Fruit fly (Drosophila melanogaster) whole organism, embryonic: ENCODE data around the gene CG6481.
A peak's percentile ranks its signal among the peaks of the same experiment; 100 is the strongest.

Source experiments
- BEAF-32 ChIP-seq: fragments of 200-800 bp; sonication (Bioruptor generic); optimal IDR thresholded peaks from 3 replicates; lab custom pipeline; 2017; ENCODE audit warnings: missing biosample characterization, missing genetic modification characterization, mild to moderate bottlenecking, moderate library complexity, missing genetic modification reagents
- Bgb ChIP-seq: fragments of 200-800 bp; sonication (Bioruptor generic); IDR thresholded peaks from 2 replicates; pipeline ENCODE4 v1.3.6; 2022; ENCODE audit warnings: missing biosample characterization, missing genetic modification characterization; ENCODE audit not compliant: partially characterized antibody
- CG10654 ChIP-seq: fragments of 200-800 bp; sonication (Bioruptor generic); optimal IDR thresholded peaks from 2 replicates; lab custom pipeline; 2016; ENCODE audit warnings: missing biosample characterization, missing genetic modification characterization
- CG11093 ChIP-seq: fragments of 200-800 bp; sonication (Bioruptor generic); IDR thresholded peaks from 3 replicates; pipeline ENCODE4 v1.3.6; 2022; ENCODE audit warnings: missing biosample characterization, missing genetic modification characterization
- CG11560 ChIP-seq: fragments of 200-800 bp; sonication (Bioruptor generic); IDR thresholded peaks from 3 replicates; pipeline ENCODE4 v1.3.6; 2022; ENCODE audit warnings: missing biosample characterization, missing genetic modification characterization
- CG12744 ChIP-seq: fragments of 200-800 bp; sonication (Bioruptor generic); optimal IDR thresholded peaks from 2 replicates; lab custom pipeline; 2016; ENCODE audit warnings: missing biosample characterization, missing genetic modification characterization
- CG12769 ChIP-seq: fragments of 200-800 bp; sonication (Bioruptor generic); optimal IDR thresholded peaks from 2 replicates; lab custom pipeline; 2019; ENCODE audit warnings: missing biosample characterization, mild to moderate bottlenecking, missing genetic modification characterization, moderate library complexity
- CG13287 ChIP-seq: fragments of 200-800 bp; sonication (Bioruptor generic); IDR thresholded peaks from 2 replicates; pipeline ENCODE4 v1.3.6; 2022; ENCODE audit warnings: missing biosample characterization, missing genetic modification characterization; ENCODE audit not compliant: partially characterized antibody
- CG14667 ChIP-seq: fragments of 200-800 bp; sonication (Bioruptor generic); IDR thresholded peaks from 2 replicates; pipeline ENCODE4 v1.3.6; 2022; ENCODE audit warnings: missing biosample characterization, missing genetic modification characterization
- CG15011 ChIP-seq: fragments of 200-800 bp; sonication (Bioruptor generic); optimal IDR thresholded peaks from 3 replicates; lab custom pipeline; 2018; ENCODE audit warnings: missing biosample characterization, mild to moderate bottlenecking, missing genetic modification characterization
- CG16863 ChIP-seq: fragments of 200-800 bp; sonication (Bioruptor generic); optimal IDR thresholded peaks from 3 replicates; lab custom pipeline; 2016; ENCODE audit warnings: missing biosample characterization, missing genetic modification characterization
- CG17361 ChIP-seq: fragments of 200-800 bp; sonication (Bioruptor generic); IDR thresholded peaks from 3 replicates; pipeline ENCODE4 v1.3.6; 2022; ENCODE audit warnings: missing biosample characterization, missing genetic modification characterization
- CG31365 ChIP-seq: fragments of 200-800 bp; sonication (Bioruptor generic); optimal IDR thresholded peaks from 2 replicates; lab custom pipeline; 2018; ENCODE audit warnings: missing biosample characterization, mild to moderate bottlenecking, missing genetic modification characterization
- CG31388 ChIP-seq: fragments of 200-800 bp; sonication (Bioruptor generic); optimal IDR thresholded peaks from 2 replicates; lab custom pipeline; 2016; ENCODE audit warnings: missing biosample characterization, missing genetic modification characterization
- CG34422 ChIP-seq: fragments of 200-800 bp; sonication (Bioruptor generic); IDR thresholded peaks from 3 replicates; pipeline ENCODE4 v1.3.6; 2022; ENCODE audit warnings: missing biosample characterization, missing genetic modification characterization
- CG3995 ChIP-seq: fragments of 200-800 bp; sonication (Bioruptor generic); optimal IDR thresholded peaks from 3 replicates; lab custom pipeline; 2016; ENCODE audit warnings: missing biosample characterization, missing genetic modification characterization
- CG9609 ChIP-seq: fragments of 200-800 bp; sonication (Bioruptor generic); optimal IDR thresholded peaks from 3 replicates; lab custom pipeline; 2016; ENCODE audit warnings: missing biosample characterization, missing genetic modification characterization
- Drgx ChIP-seq: fragments of 200-800 bp; sonication (Bioruptor generic); IDR thresholded peaks from 2 replicates; pipeline ENCODE4 v1.3.6; 2022; ENCODE audit warnings: missing biosample characterization, missing genetic modification characterization
- Mad ChIP-seq: fragments of 200-800 bp; sonication (Bioruptor generic); optimal IDR thresholded peaks from 2 replicates; lab custom pipeline; 2016; ENCODE audit warnings: missing biosample characterization, missing genetic modification characterization
- NFAT ChIP-seq: fragments of 200-800 bp; sonication (Bioruptor generic); IDR thresholded peaks from 2 replicates; pipeline ENCODE4 v1.3.6; 2022; ENCODE audit warnings: missing biosample characterization, missing genetic modification characterization
- Opbp ChIP-seq: fragments of 200-800 bp; sonication (Bioruptor generic); IDR thresholded peaks from 3 replicates; pipeline ENCODE4 v1.3.6; 2022; ENCODE audit warnings: missing biosample characterization, missing genetic modification characterization; ENCODE audit not compliant: partially characterized antibody
- PHDP ChIP-seq: fragments of 200-800 bp; sonication (Bioruptor generic); optimal IDR thresholded peaks from 3 replicates; lab custom pipeline; 2018; ENCODE audit warnings: missing biosample characterization, mild to moderate bottlenecking, missing genetic modification characterization, moderate library complexity
- Ptx1 ChIP-seq: fragments of 200-800 bp; sonication (Bioruptor generic); IDR thresholded peaks from 2 replicates; pipeline ENCODE4 v1.3.6; 2022; ENCODE audit warnings: missing biosample characterization, missing genetic modification characterization
- Sry-δ ChIP-seq: fragments of 200-800 bp; sonication (Bioruptor generic); optimal IDR thresholded peaks from 2 replicates; lab custom pipeline; 2016; ENCODE audit warnings: missing biosample characterization, missing genetic modification characterization
- Xbp1 ChIP-seq: fragments of 200-800 bp; sonication (Bioruptor generic); optimal IDR thresholded peaks from 3 replicates; lab custom pipeline; 2016; ENCODE audit warnings: missing biosample characterization, mild to moderate bottlenecking, missing genetic modification characterization
- YL-1 ChIP-seq: fragments of 200-800 bp; sonication (Bioruptor generic); optimal IDR thresholded peaks from 3 replicates; lab custom pipeline; 2017; ENCODE audit warnings: missing biosample characterization, mild to moderate bottlenecking, missing genetic modification characterization
- ac ChIP-seq: fragments of 200-800 bp; sonication (Bioruptor generic); optimal IDR thresholded peaks from 3 replicates; lab custom pipeline; 2017; ENCODE audit warnings: missing biosample characterization, mild to moderate bottlenecking, missing genetic modification characterization
- al ChIP-seq: fragments of 200-800 bp; sonication (Bioruptor generic); IDR thresholded peaks from 2 replicates; pipeline ENCODE4 v1.3.6; 2022; ENCODE audit warnings: missing biosample characterization, missing genetic modification characterization
- ash1 ChIP-seq: fragments of 200-800 bp; sonication (Bioruptor generic); optimal IDR thresholded peaks from 2 replicates; lab custom pipeline; 2018; ENCODE audit warnings: missing biosample characterization, mild to moderate bottlenecking, missing genetic modification characterization
- bcd ChIP-seq: fragments of 200-800 bp; sonication (Bioruptor generic); optimal IDR thresholded peaks from 2 replicates; lab custom pipeline; 2017; ENCODE audit warnings: missing biosample characterization, mild to moderate bottlenecking, missing genetic modification characterization
- br ChIP-seq: fragments of >200 bp; optimal IDR thresholded peaks from 2 replicates; lab custom pipeline; 2017
- chm ChIP-seq: fragments of 200-800 bp; sonication (Bioruptor generic); IDR thresholded peaks from 2 replicates; pipeline ENCODE4 v1.3.6; 2022; ENCODE audit warnings: missing biosample characterization, missing genetic modification characterization
- corto ChIP-seq: fragments of 200-800 bp; sonication (Bioruptor generic); optimal IDR thresholded peaks from 2 replicates; lab custom pipeline; 2016; ENCODE audit warnings: missing biosample characterization, mild to moderate bottlenecking, missing genetic modification characterization, moderate library complexity
- crol ChIP-seq: fragments of 200-800 bp; sonication (Bioruptor generic); IDR thresholded peaks from 2 replicates; pipeline ENCODE4 v1.3.6; 2022; ENCODE audit warnings: missing biosample characterization, missing genetic modification characterization
- eve ChIP-seq, 2 experiments: fragments of >200 bp; optimal IDR thresholded peaks; 2 replicates each; lab custom pipeline; 2017; ENCODE audit warnings: missing biosample characterization in 2 of 2, missing genetic modification characterization in 2 of 2
- eyg ChIP-seq: fragments of 200-800 bp; sonication (Bioruptor generic); optimal IDR thresholded peaks from 3 replicates; lab custom pipeline; 2016; ENCODE audit warnings: missing biosample characterization, missing genetic modification characterization
- ftz-f1 ChIP-seq: fragments of 200-800 bp; sonication (Bioruptor generic); optimal IDR thresholded peaks from 2 replicates; lab custom pipeline; 2016; ENCODE audit warnings: missing biosample characterization, missing genetic modification characterization
- fu2 ChIP-seq: fragments of 200-800 bp; sonication (Bioruptor generic); optimal IDR thresholded peaks from 2 replicates; lab custom pipeline; 2016; ENCODE audit warnings: missing biosample characterization, missing genetic modification characterization
- gro ChIP-seq: fragments of 200-800 bp; sonication (Bioruptor generic); optimal IDR thresholded peaks from 2 replicates; lab custom pipeline; 2016; ENCODE audit warnings: missing biosample characterization, missing genetic modification characterization
- nau ChIP-seq: fragments of 200-800 bp; sonication (Bioruptor generic); optimal IDR thresholded peaks from 3 replicates; lab custom pipeline; 2017; ENCODE audit warnings: missing biosample characterization, mild to moderate bottlenecking, missing genetic modification characterization, missing genetic modification reagents
- pita ChIP-seq: fragments of 200-800 bp; sonication (Bioruptor generic); optimal IDR thresholded peaks from 2 replicates; lab custom pipeline; 2017; ENCODE audit warnings: missing biosample characterization, mild to moderate bottlenecking, missing genetic modification characterization
- pzg ChIP-seq: fragments of 200-800 bp; sonication (Bioruptor generic); optimal IDR thresholded peaks from 3 replicates; lab custom pipeline; 2018; ENCODE audit warnings: missing biosample characterization, mild to moderate bottlenecking, missing genetic modification characterization, moderate library complexity
- run ChIP-seq: fragments of 200-800 bp; sonication (Bioruptor generic); optimal IDR thresholded peaks from 3 replicates; lab custom pipeline; 2018; ENCODE audit warnings: missing biosample characterization, mild to moderate bottlenecking, missing genetic modification characterization
- sens-2 ChIP-seq: fragments of 200-800 bp; sonication (Bioruptor generic); IDR thresholded peaks from 2 replicates; pipeline ENCODE4 v1.3.6; 2022; ENCODE audit warnings: missing biosample characterization, missing genetic modification characterization
- sna ChIP-seq: fragments of 200-800 bp; sonication (Bioruptor generic); IDR thresholded peaks from 2 replicates; pipeline ENCODE4 v1.3.6; 2022; ENCODE audit warnings: missing biosample characterization, missing genetic modification characterization; ENCODE audit not compliant: partially characterized antibody
- sr ChIP-seq: fragments of 200-800 bp; sonication (Bioruptor generic); IDR thresholded peaks from 3 replicates; pipeline ENCODE4 v1.3.6; 2022; ENCODE audit warnings: missing biosample characterization, missing genetic modification characterization
- vvl ChIP-seq: fragments of 200-800 bp; sonication (Bioruptor generic); IDR thresholded peaks from 2 replicates; pipeline ENCODE4 v1.3.6; 2022; ENCODE audit warnings: missing biosample characterization, missing genetic modification characterization
- wor ChIP-seq: fragments of 200-800 bp; sonication (Bioruptor generic); IDR thresholded peaks from 2 replicates; pipeline ENCODE4 v1.3.6; 2022; ENCODE audit warnings: missing biosample characterization, missing genetic modification characterization
- zf30C ChIP-seq: fragments of 200-800 bp; sonication (Bioruptor generic); optimal IDR thresholded peaks from 3 replicates; lab custom pipeline; 2018; ENCODE audit warnings: missing biosample characterization, mild to moderate bottlenecking, missing genetic modification characterization

Gene CG6481

DNA sequence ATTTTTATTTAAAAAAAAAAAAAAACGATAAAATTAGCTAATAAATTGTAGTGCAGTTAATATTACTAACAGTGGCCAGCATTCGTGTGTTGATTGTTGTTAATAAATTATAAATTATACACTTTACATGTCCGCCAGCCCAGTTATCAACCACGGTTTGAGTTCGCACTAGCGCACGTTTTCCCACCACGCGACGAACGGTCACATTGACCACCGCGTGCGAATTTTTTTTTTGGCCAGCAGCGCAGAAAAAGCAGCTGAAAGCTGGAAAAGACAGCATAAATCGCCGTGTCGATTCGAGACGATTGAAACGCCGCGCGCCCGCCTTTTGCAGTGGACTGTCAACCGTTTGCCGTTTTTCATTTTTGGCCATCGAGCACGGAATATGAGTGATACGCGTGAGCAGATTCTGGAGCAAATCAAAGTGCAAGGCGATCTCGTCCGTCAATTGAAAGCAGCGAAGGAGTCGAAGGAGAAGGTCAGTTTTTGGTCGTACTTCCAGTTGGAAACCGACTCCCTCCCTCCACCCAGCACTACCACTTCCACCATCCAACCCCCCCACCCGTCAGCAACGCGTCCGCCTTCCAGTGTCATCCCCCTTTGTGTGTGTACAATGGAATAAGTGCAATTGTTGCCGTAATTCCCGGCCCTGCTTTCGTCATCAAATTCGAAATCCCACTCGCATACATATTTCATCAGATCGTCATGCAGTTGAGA is 6.9 kb downstream of the CG6481 start, which contains the start of the genes Bx and HisRS (continued):
- TF ChIP-seq Sry-δ (GFP tag; lab: Kevin White, UChicago) (peak; percentile 26), pzg (GFP tag; lab: Kevin White, UChicago) (peak; percentile 79), fu2 (GFP tag; lab: Kevin White, UChicago) (no peak), CG34422 (GFP tag; lab: Robert Waterston, UW) (peak; percentile 19; the same call in 1 of the 3 replicates), sr (no peak), CG13287 (peak; percentile 36; the same call in 1 of the 2 replicates), ash1 (no peak), eyg (GFP tag; lab: Kevin White, UChicago) (no peak), ftz-f1 (GFP tag; lab: Kevin White, UChicago) (peak; percentile 38), Xbp1 (GFP tag; lab: Kevin White, UChicago) (no peak), sens-2 (GFP tag; lab: Robert Waterston, UW) (no peak), vvl (GFP tag; lab: Robert Waterston, UW) (peak; percentile 23), run (tag; lab: Kevin White, UChicago) (no peak), Ptx1 (GFP tag; lab: Robert Waterston, UW) (0 out of 2 replicates have a peak, but pooled peaks have one; percentile 6), CG17361 (0 out of 3 replicates have a peak, but pooled peaks have one; percentile 20), wor (GFP tag; lab: Robert Waterston, UW) (no peak), CG11093 (no peak), CG9609 (GFP tag; lab: Kevin White, UChicago) (no peak), chm (GFP tag; lab: Robert Waterston, UW) (no peak), gro (GFP tag; lab: Kevin White, UChicago) (peak; percentile 37), crol (GFP tag; lab: Robert Waterston, UW) (peak; percentile 82), Drgx (no peak), BEAF-32 (GFP tag; lab: Kevin White, UChicago) (peak; percentile 50), pita (GFP tag; lab: Kevin White, UChicago) (peak; percentile 77), Bgb (GFP tag; lab: Robert Waterston, UW) (peak; percentile 57), CG31365 (no peak), Mad (GFP tag; lab: Kevin White, UChicago) (peak; percentile 20), CG12769 (peak; percentile 27)

DNA sequence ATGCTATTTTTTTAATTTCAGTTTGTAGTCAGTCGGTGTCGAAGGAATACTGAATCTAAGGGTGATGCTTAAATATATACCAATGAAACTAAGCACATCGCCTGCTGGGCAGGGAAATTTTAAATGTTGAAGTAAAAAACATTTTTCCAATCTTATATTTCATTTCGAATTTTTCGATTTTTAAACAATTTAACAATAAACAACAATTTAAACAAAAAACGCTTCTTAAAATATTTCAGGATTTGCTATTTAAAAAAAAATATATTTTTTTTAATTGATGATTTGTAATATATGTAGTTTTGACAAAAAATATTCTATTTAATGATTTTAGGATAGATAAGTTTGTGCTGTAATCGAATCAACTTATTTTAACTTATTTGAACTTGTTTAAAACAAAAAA is 7.5 kb downstream of the CG6481 start, which contains the start of gene CG6470:
TSS of gene CG6470 (minus strand) at position 101 of the 400 bp plus-strand sequence.
- no peak for TF ChIP-seq bcd (GFP tag; lab: Kevin White, UChicago)
- no peak for TF ChIP-seq NFAT (GFP tag; lab: Robert Waterston, UW)
- no peak for TF ChIP-seq eve (GFP tag; optimal IDR thresholded peaks at IDR 0.05; lab: Kevin White, UChicago)
- no peak for TF ChIP-seq Ptx1 (GFP tag; lab: Robert Waterston, UW)
- TF ChIP-seq corto, result no peak
- no peak for TF ChIP-seq al (GFP tag; lab: Robert Waterston, UW)

DNA sequence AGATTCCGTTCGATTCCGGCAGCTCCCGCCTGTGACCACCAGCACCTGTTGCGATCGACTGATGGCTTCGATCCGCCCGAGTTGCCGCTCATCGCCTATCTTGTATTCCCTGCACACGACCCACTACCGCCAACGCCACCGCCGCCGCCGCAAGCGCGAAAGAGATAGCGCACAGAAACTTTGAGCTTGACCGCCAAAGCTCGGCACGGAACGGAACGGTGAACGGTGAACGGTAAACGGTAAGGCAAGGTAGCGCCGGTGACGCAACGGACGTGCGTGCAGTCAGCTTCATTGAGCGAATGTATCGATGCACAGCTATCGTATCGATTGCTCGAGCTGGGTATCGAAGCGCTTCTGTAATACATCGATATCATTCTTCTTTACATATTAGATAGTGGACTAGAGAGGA is 10.0 kb downstream of the CG6481 start, which contains the start of gene Ggt-1:
TSS of gene Ggt-1 (minus strand) at position 251 of the 409 bp plus-strand sequence.
- TF ChIP-seq Opbp (GFP tag; lab: Robert Waterston, UW) (peak; percentile 93), CG3995 (GFP tag; lab: Kevin White, UChicago) (peak; percentile 97), ac (GFP tag; lab: Kevin White, UChicago) (no peak), CG31388 (no peak), CG16863 (GFP tag; lab: Kevin White, UChicago) (no peak), CG15011 (GFP tag; lab: Kevin White, UChicago) (no peak), YL-1 (GFP tag; lab: Kevin White, UChicago) (no peak), CG12744 (no peak), CG14667 (GFP tag; lab: Robert Waterston, UW) (no peak), br (lab: Kevin White, UChicago) (no peak), PHDP (tag; lab: Kevin White, UChicago) (no peak), chm (GFP tag; lab: Robert Waterston, UW) (no peak), sna (GFP tag; lab: Robert Waterston, UW) (peak; percentile 92), CG10654 (no peak), nau (GFP tag; lab: Kevin White, UChicago) (no peak), CG11560 (tag; lab: Robert Waterston, UW) (no peak), zf30C (no peak)
